Fruit fly (Drosophila melanogaster): Measurements from ENCODE around the gene Uck.

Uck gene

dm6 chr3R:24293171-24293570 lies 3.2 kb downstream of the Uck start:
- TF ChIP-seq CG8478 (optimal IDR thresholded peaks at IDR 0.05) (no peak), CTCF (optimal IDR thresholded peaks at IDR 0.05) (no peak)

- TF ChIP-seq CTCF (optimal IDR thresholded peaks at IDR 0.05) (no peak), CG8478 (optimal IDR thresholded peaks at IDR 0.05) (no peak)
Observed at dm6 chr3R:24294299-24294698, 4.3 kb downstream of the Uck start, which contains the start of gene CG5715. CG5715 (minus strand) TSS chr3R:24294399.

dm6 chr3R:24294784-24295555 lies 5.0 kb downstream of the Uck start, which contains the start of gene crb:
crb (plus strand) TSS chr3R:24295078.
- TF ChIP-seq CTCF (optimal IDR thresholded peaks at IDR 0.05) (no peak), CG8478 (optimal IDR thresholded peaks at IDR 0.05) (no peak)

dm6 chr3R:24295556-24296465 lies 5.8 kb downstream of the Uck start:
- TF ChIP-seq CTCF (optimal IDR thresholded peaks at IDR 0.05) = no peak
- no peak for TF ChIP-seq CG8478 (optimal IDR thresholded peaks at IDR 0.05)

- no peak for TF ChIP-seq CTCF (optimal IDR thresholded peaks at IDR 0.05)
Observed at dm6 chr3R:24296913-24297312, 6.9 kb downstream of the Uck start.

- no peak for TF ChIP-seq CTCF (optimal IDR thresholded peaks at IDR 0.05)
- TF ChIP-seq CG8478 (optimal IDR thresholded peaks at IDR 0.05) = no peak
Observed at dm6 chr3R:24297444-24298146, 7.6 kb downstream of the Uck start.

dm6 chr3R:24298534-24298936 lies 8.6 kb downstream of the Uck start:
- TF ChIP-seq CG8478 (optimal IDR thresholded peaks at IDR 0.05) = no peak
- TF ChIP-seq CTCF (optimal IDR thresholded peaks at IDR 0.05) = no peak

dm6 chr3R:24299148-24299547 lies 9.2 kb downstream of the Uck start:
- TF ChIP-seq CTCF (optimal IDR thresholded peaks at IDR 0.05) = no peak
- TF ChIP-seq CG8478 (optimal IDR thresholded peaks at IDR 0.05) = no peak

dm6 chr3R:24301520-24301919 lies 11.5 kb downstream of the Uck start:
- TF ChIP-seq CTCF (optimal IDR thresholded peaks at IDR 0.05) (no peak), CG8478 (optimal IDR thresholded peaks at IDR 0.05) (no peak)

- TF ChIP-seq CTCF (optimal IDR thresholded peaks at IDR 0.05) (no peak), CG8478 (optimal IDR thresholded peaks at IDR 0.05) (no peak)
Observed at dm6 chr3R:24303060-24303459, 13.1 kb downstream of the Uck start.

dm6 chr3R:24318217-24319082 lies 28.5 kb downstream of the Uck start, which contains the start of the genes Nab2 and BRWD3:
Nab2 (minus strand) TSS chr3R:24318419.
BRWD3 (plus strand) TSS chr3R:24319000.
- TF ChIP-seq CG8478 (optimal IDR thresholded peaks at IDR 0.05) = no peak
- TF ChIP-seq CTCF (optimal IDR thresholded peaks at IDR 0.05) = no peak

dm6 chr3R:24319083-24319381 lies 29.1 kb downstream of the Uck start:
- TF ChIP-seq CTCF (optimal IDR thresholded peaks at IDR 0.05) (no peak), CG8478 (optimal IDR thresholded peaks at IDR 0.05) (no peak)

- no peak for TF ChIP-seq CG8478 (optimal IDR thresholded peaks at IDR 0.05)
- no peak for TF ChIP-seq CTCF (optimal IDR thresholded peaks at IDR 0.05)
Observed at dm6 chr3R:24319632-24320341, 29.8 kb downstream of the Uck start.

dm6 chr3R:24320342-24320711 lies 30.4 kb downstream of the Uck start:
- TF ChIP-seq CG8478 (optimal IDR thresholded peaks at IDR 0.05) (no peak), CTCF (optimal IDR thresholded peaks at IDR 0.05) (no peak)
